Fruit fly (Drosophila melanogaster) whole organism, embryonic: ENCODE data around the gene CG43439.

ENCODE experiments used
- Antp ChIP-seq: fragments of 200-800 bp; sonication (Bioruptor generic); optimal IDR thresholded peaks from 3 replicates; lab custom pipeline; 2016; ENCODE audit warnings: missing biosample characterization, missing genetic modification characterization
- Awh ChIP-seq: fragments of 200-800 bp; sonication (Bioruptor generic); IDR thresholded peaks from 2 replicates; pipeline ENCODE4, ENCODE4 v1.3.6; 2022; ENCODE audit warnings: missing biosample characterization, missing genetic modification characterization
- BEAF-32 ChIP-seq: fragments of 200-800 bp; sonication (Bioruptor generic); optimal IDR thresholded peaks from 3 replicates; lab custom pipeline; 2017; ENCODE audit warnings: missing biosample characterization, missing genetic modification characterization, mild to moderate bottlenecking, moderate library complexity, missing genetic modification reagents
- Bdp1 ChIP-seq: fragments of 200-800 bp; sonication (Bioruptor generic); optimal IDR thresholded peaks from 3 replicates; lab custom pipeline; 2016; ENCODE audit warnings: missing biosample characterization, missing genetic modification characterization
- C15 ChIP-seq: fragments of 200-800 bp; sonication (Bioruptor generic); IDR thresholded peaks from 3 replicates; pipeline ENCODE4 v1.3.6; 2022; ENCODE audit warnings: missing biosample characterization, missing genetic modification characterization
- CG10462 ChIP-seq: fragments of 200-800 bp; sonication (Bioruptor generic); optimal IDR thresholded peaks from 2 replicates; lab custom pipeline; 2016; ENCODE audit warnings: missing biosample characterization, missing genetic modification characterization
- CG10979 ChIP-seq: fragments of 200-800 bp; sonication (Bioruptor generic); optimal IDR thresholded peaks from 2 replicates; lab custom pipeline; 2018; ENCODE audit warnings: missing biosample characterization, mild to moderate bottlenecking, missing genetic modification characterization, moderate library complexity
- CG12391 ChIP-seq: fragments of 200-800 bp; sonication (Bioruptor generic); optimal IDR thresholded peaks from 3 replicates; lab custom pipeline; 2018; ENCODE audit warnings: missing biosample characterization, mild to moderate bottlenecking, missing genetic modification characterization, moderate library complexity
- CG12942 ChIP-seq: fragments of 200-800 bp; sonication (Bioruptor generic); optimal IDR thresholded peaks from 3 replicates; lab custom pipeline; 2016; ENCODE audit warnings: missing biosample characterization, missing genetic modification characterization
- CG13287 ChIP-seq: fragments of 200-800 bp; sonication (Bioruptor generic); IDR thresholded peaks from 2 replicates; pipeline ENCODE4 v1.3.6; 2022; ENCODE audit warnings: missing biosample characterization, missing genetic modification characterization; ENCODE audit not compliant: partially characterized antibody
- CG14710 ChIP-seq: fragments of 200-800 bp; sonication (Bioruptor generic); optimal IDR thresholded peaks from 3 replicates; lab custom pipeline; 2019; ENCODE audit warnings: missing biosample characterization, mild to moderate bottlenecking, missing genetic modification characterization, moderate library complexity
- CG15696 ChIP-seq: fragments of 200-800 bp; sonication (Bioruptor generic); optimal IDR thresholded peaks from 2 replicates; lab custom pipeline; 2019; ENCODE audit warnings: missing biosample characterization, mild to moderate bottlenecking, missing genetic modification characterization, moderate library complexity
- CG1603 ChIP-seq: fragments of 200-800 bp; sonication (Bioruptor generic); optimal IDR thresholded peaks from 2 replicates; lab custom pipeline; 2019; ENCODE audit warnings: missing biosample characterization, mild to moderate bottlenecking, missing genetic modification characterization, moderate library complexity
- CG16863 ChIP-seq: fragments of 200-800 bp; sonication (Bioruptor generic); optimal IDR thresholded peaks from 3 replicates; lab custom pipeline; 2016; ENCODE audit warnings: missing biosample characterization, missing genetic modification characterization
- CG1792 ChIP-seq: fragments of 200-800 bp; sonication (Bioruptor generic); optimal IDR thresholded peaks from 2 replicates; lab custom pipeline; 2016; ENCODE audit warnings: missing biosample characterization, missing genetic modification characterization
- CG2116 ChIP-seq: fragments of 200-800 bp; sonication (Bioruptor generic); optimal IDR thresholded peaks from 3 replicates; lab custom pipeline; 2018; ENCODE audit warnings: missing biosample characterization, mild to moderate bottlenecking, missing genetic modification characterization
- CG31365 ChIP-seq: fragments of 200-800 bp; sonication (Bioruptor generic); optimal IDR thresholded peaks from 2 replicates; lab custom pipeline; 2018; ENCODE audit warnings: missing biosample characterization, mild to moderate bottlenecking, missing genetic modification characterization
- CG4328 ChIP-seq: fragments of 200-800 bp; sonication (Bioruptor generic); optimal IDR thresholded peaks from 3 replicates; lab custom pipeline; 2017; ENCODE audit warnings: missing biosample characterization, missing genetic modification reagents, missing genetic modification characterization
- CG4617 ChIP-seq: fragments of 200-800 bp; sonication (Bioruptor generic); optimal IDR thresholded peaks from 3 replicates; lab custom pipeline; 2016; ENCODE audit warnings: missing biosample characterization, missing genetic modification characterization, borderline replicate concordance
- CG6175 ChIP-seq: fragments of 200-800 bp; sonication (Bioruptor generic); IDR thresholded peaks from 3 replicates; pipeline ENCODE4 v1.3.6; 2022; ENCODE audit warnings: missing biosample characterization, missing genetic modification characterization
- CG7839 ChIP-seq: fragments of 200-800 bp; sonication (Bioruptor generic); optimal IDR thresholded peaks from 3 replicates; lab custom pipeline; 2018; ENCODE audit warnings: missing biosample characterization, mild to moderate bottlenecking, missing genetic modification characterization, moderate library complexity
- CG9609 ChIP-seq: fragments of 200-800 bp; sonication (Bioruptor generic); optimal IDR thresholded peaks from 3 replicates; lab custom pipeline; 2016; ENCODE audit warnings: missing biosample characterization, missing genetic modification characterization
- CG9797 ChIP-seq: fragments of 200-800 bp; sonication (Bioruptor generic); optimal IDR thresholded peaks from 3 replicates; lab custom pipeline; 2018; ENCODE audit warnings: missing biosample characterization, mild to moderate bottlenecking, missing genetic modification characterization
- D ChIP-seq, 2 experiments: fragments of 200-800 bp in 1 of 2; fragments of >200 bp in 1 of 2; sonication (Bioruptor generic) in 1 of 2; optimal IDR thresholded peaks; 2 replicates in 1 of 2; 3 replicates in 1 of 2; lab custom pipeline; 2017; ENCODE audit warnings: mild to moderate bottlenecking in 1 of 2, missing biosample characterization in 1 of 2, missing genetic modification characterization in 1 of 2, missing genetic modification reagents in 1 of 2
- D19A ChIP-seq: fragments of 200-800 bp; optimal IDR thresholded peaks from 3 replicates; lab custom pipeline; 2019; ENCODE audit warnings: missing biosample characterization, mild to moderate bottlenecking, missing genetic modification characterization, moderate library complexity
- Dref ChIP-seq: fragments of 200-800 bp; sonication (Bioruptor generic); IDR thresholded peaks from 2 replicates; pipeline ENCODE4 v1.3.6; 2022; ENCODE audit warnings: missing biosample characterization, missing genetic modification characterization
- Ets65A ChIP-seq: fragments of 200-800 bp; sonication (Bioruptor generic); peaks from one replicate; lab custom pipeline; 2016; ENCODE audit warnings: missing biosample characterization, missing genetic modification characterization
- Fer2 ChIP-seq: fragments of 200-800 bp; sonication (Bioruptor generic); optimal IDR thresholded peaks from 2 replicates; lab custom pipeline; 2018; ENCODE audit warnings: missing biosample characterization, mild to moderate bottlenecking, missing genetic modification characterization, moderate library complexity
- HLH54F ChIP-seq: fragments of 200-800 bp; sonication (Bioruptor generic); optimal IDR thresholded peaks from 3 replicates; lab custom pipeline; 2016; ENCODE audit warnings: missing biosample characterization, missing genetic modification characterization
- HmgZ ChIP-seq: fragments of 200-800 bp; sonication (Bioruptor generic); optimal IDR thresholded peaks from 2 replicates; lab custom pipeline; 2018; ENCODE audit warnings: missing biosample characterization, mild to moderate bottlenecking, missing genetic modification characterization
- Hmx ChIP-seq: fragments of 200-800 bp; sonication (Bioruptor generic); optimal IDR thresholded peaks from 2 replicates; lab custom pipeline; 2016; ENCODE audit warnings: missing biosample characterization, missing genetic modification characterization
- Lim3 ChIP-seq: fragments of 200-800 bp; sonication (Bioruptor generic); IDR thresholded peaks from 2 replicates; pipeline ENCODE4 v1.3.6; 2022; ENCODE audit warnings: missing biosample characterization, missing genetic modification characterization
- Mad ChIP-seq: fragments of 200-800 bp; sonication (Bioruptor generic); optimal IDR thresholded peaks from 2 replicates; lab custom pipeline; 2016; ENCODE audit warnings: missing biosample characterization, missing genetic modification characterization
- Meics ChIP-seq: fragments of 200-800 bp; sonication (Bioruptor generic); optimal IDR thresholded peaks from 2 replicates; lab custom pipeline; 2017; ENCODE audit warnings: missing biosample characterization, mild to moderate bottlenecking, missing genetic modification characterization
- Nf-YC ChIP-seq: fragments of 200-800 bp; optimal IDR thresholded peaks from 3 replicates; lab custom pipeline; 2019; ENCODE audit warnings: missing biosample characterization, mild to moderate bottlenecking, missing genetic modification characterization, moderate library complexity
- NfI ChIP-seq: fragments of 200-800 bp; sonication (Bioruptor generic); optimal IDR thresholded peaks from 3 replicates; lab custom pipeline; 2018; ENCODE audit warnings: missing biosample characterization, mild to moderate bottlenecking, missing genetic modification characterization, moderate library complexity
- Sox102F ChIP-seq: fragments of 200-800 bp; sonication (Bioruptor generic); optimal IDR thresholded peaks from 2 replicates; lab custom pipeline; 2018; ENCODE audit warnings: missing biosample characterization, mild to moderate bottlenecking, missing genetic modification characterization, moderate library complexity
- ab ChIP-seq: fragments of 200-800 bp; sonication (Bioruptor generic); optimal IDR thresholded peaks from 2 replicates; lab custom pipeline; 2016; ENCODE audit warnings: missing biosample characterization, missing genetic modification characterization
- caup ChIP-seq: fragments of 200-800 bp; sonication (Bioruptor generic); optimal IDR thresholded peaks from 3 replicates; lab custom pipeline; 2017; ENCODE audit warnings: missing biosample characterization, mild to moderate bottlenecking, missing genetic modification characterization, moderate library complexity; ENCODE audit not compliant: severe bottlenecking
- dmrt99B ChIP-seq: fragments of 200-800 bp; sonication (Bioruptor generic); optimal IDR thresholded peaks from 2 replicates; lab custom pipeline; 2018; ENCODE audit warnings: missing biosample characterization, mild to moderate bottlenecking, missing genetic modification characterization, moderate library complexity
- dpn ChIP-seq, 2 experiments: fragments of 200-800 bp; sonication (Bioruptor generic); optimal IDR thresholded peaks; 3 replicates each; lab custom pipeline; 2016; ENCODE audit warnings: missing biosample characterization in 2 of 2, missing genetic modification characterization in 2 of 2
- eyg ChIP-seq: fragments of 200-800 bp; sonication (Bioruptor generic); optimal IDR thresholded peaks from 3 replicates; lab custom pipeline; 2016; ENCODE audit warnings: missing biosample characterization, missing genetic modification characterization
- grn ChIP-seq: fragments of 200-800 bp; sonication (Bioruptor generic); optimal IDR thresholded peaks from 3 replicates; lab custom pipeline; 2017; ENCODE audit warnings: missing biosample characterization, missing genetic modification characterization
- insv ChIP-seq, 2 experiments: fragments of 200-800 bp; sonication (Bioruptor generic); optimal IDR thresholded peaks; 3 replicates each; lab custom pipeline; 2016 to 2018; ENCODE audit warnings: missing biosample characterization in 2 of 2, missing genetic modification characterization in 2 of 2
- luna ChIP-seq: fragments of 200-800 bp; sonication (Bioruptor generic); optimal IDR thresholded peaks from 2 replicates; lab custom pipeline; 2016; ENCODE audit warnings: missing biosample characterization, missing genetic modification characterization
- nerfin-1 ChIP-seq: fragments of 200-800 bp; sonication (Bioruptor generic); optimal IDR thresholded peaks from 3 replicates; lab custom pipeline; 2019; ENCODE audit warnings: missing biosample characterization, mild to moderate bottlenecking, missing genetic modification characterization, moderate library complexity
- pb ChIP-seq: fragments of 200-800 bp; sonication (Bioruptor generic); optimal IDR thresholded peaks from 3 replicates; lab custom pipeline; 2016; ENCODE audit warnings: missing biosample characterization, missing genetic modification characterization
- pzg ChIP-seq: fragments of 200-800 bp; sonication (Bioruptor generic); optimal IDR thresholded peaks from 3 replicates; lab custom pipeline; 2018; ENCODE audit warnings: missing biosample characterization, mild to moderate bottlenecking, missing genetic modification characterization, moderate library complexity
- row ChIP-seq: fragments of 200-800 bp; sonication (Bioruptor generic); IDR thresholded peaks from 3 replicates; pipeline ENCODE4 v1.3.6; 2022; ENCODE audit warnings: missing biosample characterization, missing genetic modification characterization

Gene CG43439

DNA sequence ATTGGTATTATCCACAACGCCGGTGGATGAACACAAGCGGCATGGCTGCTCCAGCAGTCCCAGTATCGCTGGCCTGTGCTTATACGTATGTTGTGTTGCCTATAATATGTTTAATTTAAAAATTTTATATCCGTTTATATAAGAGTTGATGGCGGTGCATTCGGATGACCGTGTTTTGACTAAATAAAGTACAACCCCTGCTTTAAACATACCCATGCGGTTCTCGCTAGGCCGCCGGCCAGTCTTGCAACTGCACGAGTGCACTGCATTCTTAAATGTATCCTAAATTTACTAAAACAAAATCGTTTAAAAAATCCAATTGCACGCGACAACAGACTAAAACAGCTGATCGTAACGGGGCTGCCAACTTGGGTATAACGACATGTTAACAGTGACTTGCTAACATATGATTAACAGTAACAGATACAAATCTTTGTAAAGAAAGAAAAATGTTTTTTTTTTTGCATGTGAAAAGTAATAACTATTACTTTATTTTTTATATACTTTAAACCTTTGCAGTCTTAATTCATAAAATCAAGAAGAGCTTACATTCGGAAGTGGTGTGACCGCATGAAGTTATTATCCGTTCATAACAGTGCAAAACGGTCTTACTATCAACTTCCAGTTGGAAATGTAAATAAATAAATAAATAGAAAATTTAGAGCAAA is 26.5 kb downstream of the CG43439 start, which contains the start of the genes Uqcc1 and Surf1 (continued):
- TF ChIP-seq CG15696 (no peak), Dref (GFP tag; lab: Robert Waterston, UW) (no peak), Sox102F (no peak), HmgZ (tag; lab: Kevin White, UChicago) (no peak), CG10979 (no peak), CG12391 (tag; lab: Kevin White, UChicago) (peak; percentile 3), CG16863 (GFP tag; lab: Kevin White, UChicago) (no peak), HLH54F (no peak), CG14710 (tag; lab: Kevin White, UChicago) (peak; percentile 53), Awh (GFP tag; lab: Robert Waterston, UW) (no peak), Hmx (GFP tag; lab: Kevin White, UChicago) (no peak), CG2116 (GFP tag; lab: Kevin White, UChicago) (peak; percentile 19), pb (GFP tag; lab: Kevin White, UChicago) (no peak), CG31365 (tag; lab: Kevin White, UChicago) (no peak), Fer2 (tag; lab: Kevin White, UChicago) (no peak), CG12942 (no peak), caup (no peak), grn (GFP tag; lab: Kevin White, UChicago) (peak; percentile 25), Mad (GFP tag; lab: Kevin White, UChicago) (no peak), dmrt99B (tag; lab: Kevin White, UChicago) (no peak), eyg (GFP tag; lab: Kevin White, UChicago) (no peak), C15 (GFP tag; lab: Robert Waterston, UW) (no peak), NfI (GFP tag; lab: Kevin White, UChicago) (no peak), CG1603 (no peak), CG4328 (GFP tag; lab: Kevin White, UChicago) (no peak), CG9609 (GFP tag; lab: Kevin White, UChicago) (no peak), dpn (GFP tag; optimal IDR thresholded peaks at IDR 0.05; lab: Kevin White, UChicago) (no peak), Antp (no peak), insv (GFP tag; optimal IDR thresholded peaks at IDR 0.05; lab: Kevin White, UChicago) (peak in 1 of 2 experiments; percentile 94), CG13287 (GFP tag; lab: Robert Waterston, UW) (peak; percentile 18; the same call in 1 of the 2 replicates), CG9797 (GFP tag; lab: Kevin White, UChicago) (peak; percentile 62), BEAF-32 (peak; percentile 1), D (optimal IDR thresholded peaks at IDR 0.05; lab: Kevin White, UChicago) (no peak), D (GFP tag; optimal IDR thresholded peaks at IDR 0.05; lab: Kevin White, UChicago) (no peak), CG4617 (GFP tag; lab: Kevin White, UChicago) (peak; percentile 27), nerfin-1 (tag; lab: Kevin White, UChicago) (no peak), Meics (no peak), ab (GFP tag; lab: Kevin White, UChicago) (no peak), pzg (GFP tag; lab: Kevin White, UChicago) (peak; percentile 35), Bdp1 (GFP tag; lab: Kevin White, UChicago) (no peak), Ets65A (GFP tag; lab: Kevin White, UChicago) (no peak), CG1792 (GFP tag; lab: Kevin White, UChicago) (no peak), CG10462 (GFP tag; lab: Kevin White, UChicago) (no peak), Lim3 (GFP tag; lab: Robert Waterston, UW) (no peak), CG6175 (GFP tag; lab: Robert Waterston, UW) (no peak), CG7839 (tag; lab: Kevin White, UChicago) (no peak), Nf-YC (tag; lab: Kevin White, UChicago) (peak; percentile 19), row (GFP tag; lab: Robert Waterston, UW) (no peak), D19A (no peak), luna (no peak)
